Fruit fly (Drosophila melanogaster): ENCODE measurements around the gene CG42580.
"Not testable (repeated sequence)": the region's sequence is repeated elsewhere in the genome, so short reads cannot be mapped to it uniquely, and the experiment has no call there.

DNA sequence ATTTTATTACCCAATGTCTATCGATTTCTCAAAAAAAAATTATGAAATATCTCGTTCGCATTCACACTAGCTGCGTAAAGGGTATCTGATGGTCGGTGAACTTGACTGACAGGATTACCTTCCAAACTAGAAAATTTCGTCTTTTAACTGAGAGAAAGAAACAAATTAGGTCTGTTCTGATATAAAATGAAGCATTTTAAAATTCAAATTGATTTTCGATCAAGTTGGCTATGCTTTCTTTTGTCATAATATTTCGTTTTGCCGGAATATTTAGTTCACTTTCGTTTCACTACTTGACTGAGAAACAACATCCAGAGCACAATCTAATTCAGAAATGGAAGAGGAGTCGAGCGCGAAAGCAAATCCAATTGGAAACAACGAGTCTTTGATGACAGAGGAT is 46.8 kb upstream of the CG42580 start, which contains the start of gene CG42579:
- TF ChIP-seq CG7368 (GFP tag; optimal IDR thresholded peaks at IDR 0.05); fd59A (GFP tag; optimal IDR thresholded peaks at IDR 0.05); CG6808 (GFP tag; optimal IDR thresholded peaks at IDR 0.05); CG8632 (GFP tag; optimal IDR thresholded peaks at IDR 0.05); lz (GFP tag; optimal IDR thresholded peaks at IDR 0.05); CG6276 (GFP tag; optimal IDR thresholded peaks at IDR 0.05); CG10631 (GFP tag; optimal IDR thresholded peaks at IDR 0.05); Lpt (GFP tag; optimal IDR thresholded peaks at IDR 0.05); acj6 (GFP tag; optimal IDR thresholded peaks at IDR 0.05); CG3032 (tag; optimal IDR thresholded peaks at IDR 0.05); Gug (GFP tag; IDR thresholded peaks at IDR 0.05); CG3919 (GFP tag; optimal IDR thresholded peaks at IDR 0.05); Ets96B (tag; optimal IDR thresholded peaks at IDR 0.05); ss (GFP tag; optimal IDR thresholded peaks at IDR 0.05): not testable (repeated sequence)
